Worm (Caenorhabditis elegans): Measurements from ENCODE around the gene ZK1320.13.
"Not testable (repeated sequence)": the region's sequence is repeated elsewhere in the genome, so short reads cannot be mapped to it uniquely, and the experiment has no call there.

DNA sequence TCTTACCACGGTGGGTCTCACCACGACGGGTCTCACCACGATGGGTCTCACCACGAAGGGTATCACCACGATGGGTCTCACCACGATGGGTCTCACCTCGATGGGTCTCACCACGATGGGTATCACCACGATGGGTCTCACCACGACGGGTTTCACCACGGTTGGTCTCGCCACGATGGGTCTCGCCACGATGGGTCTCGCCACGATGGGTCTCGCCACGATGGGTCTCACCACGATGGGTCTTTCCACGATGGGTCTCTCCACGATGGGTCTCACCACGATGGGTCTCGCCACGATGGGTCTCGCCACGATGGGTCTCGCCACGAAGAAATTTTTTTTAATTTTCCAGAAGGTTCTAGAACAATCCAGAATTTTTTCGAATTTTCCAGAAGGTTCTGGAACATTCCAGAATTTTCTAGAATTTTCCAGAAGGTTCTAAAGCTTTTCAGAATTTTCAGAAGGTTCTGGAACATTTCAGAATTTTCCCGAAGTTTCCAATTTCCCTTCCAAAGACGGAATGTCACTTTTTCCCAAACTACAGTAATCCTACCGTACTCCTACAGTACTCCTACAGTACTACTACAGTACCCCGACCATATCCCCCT is 46.5 kb upstream of the ZK1320.13 start:
- TF ChIP-seq F10B5.3 (tag; optimal IDR thresholded peaks at IDR 0.05); lir-3 (tag; optimal IDR thresholded peaks at IDR 0.05); mxl-2 (GFP tag; conservative IDR thresholded peaks at IDR 0.05); mep-1 (tag; optimal IDR thresholded peaks at IDR 0.05); snpc-4 (tag; optimal IDR thresholded peaks at IDR 0.05); nhr-77 (tag; optimal IDR thresholded peaks at IDR 0.05); pha-4 (GFP tag; IDR thresholded peaks at IDR 0.05); pha-4 (tag; optimal IDR thresholded peaks at IDR 0.05); snpc-1.2 (GFP tag; IDR thresholded peaks at IDR 0.05); spr-3 (GFP tag; optimal IDR thresholded peaks at IDR 0.05); F37D6.2 (tag; optimal IDR thresholded peaks at IDR 0.05); ZK546.5 (tag; optimal IDR thresholded peaks at IDR 0.05); dve-1 (tag; optimal IDR thresholded peaks at IDR 0.05; ENCODE audit: insufficient read depth); lsy-2 (tag; optimal IDR thresholded peaks at IDR 0.05); lin-13 (GFP tag; optimal IDR thresholded peaks at IDR 0.05): not testable (repeated sequence)
